Worm (Caenorhabditis elegans): ENCODE data around the gene F37C12.18.
A peak's percentile ranks its signal among the peaks of the same experiment; 100 is the strongest.

DNA sequence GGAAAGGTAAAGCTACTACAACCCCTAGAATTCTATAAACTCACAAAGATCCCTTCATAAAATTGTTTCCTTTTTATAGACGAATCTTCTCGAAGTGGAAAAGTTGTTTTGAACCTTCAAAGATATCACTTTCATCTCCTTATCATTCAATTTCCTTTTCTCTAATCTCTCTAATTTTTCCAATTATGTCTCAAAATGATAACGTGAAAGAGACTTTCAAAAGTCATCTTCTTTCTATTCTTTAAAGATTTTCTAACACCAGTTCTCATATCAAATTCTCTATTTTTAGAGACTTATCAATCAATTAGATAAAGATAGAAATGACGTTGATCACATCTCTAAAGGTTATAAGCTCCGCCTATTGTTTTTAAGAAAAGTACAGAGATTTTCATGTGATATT is 4.2 kb upstream of the F37C12.18 start:
- no peak for TF ChIP-seq nhr-237 (tag; optimal IDR thresholded peaks at IDR 0.05)
- TF ChIP-seq blmp-1 (tag; optimal IDR thresholded peaks at IDR 0.05; ENCODE audit: insufficient read depth) = peak; percentile 93
- no peak for TF ChIP-seq unc-62 (GFP tag; optimal IDR thresholded peaks at IDR 0.05)
- TF ChIP-seq nhr-11 (tag; optimal IDR thresholded peaks at IDR 0.05) = no peak
- no peak for TF ChIP-seq elt-3 (tag; optimal IDR thresholded peaks at IDR 0.05)
- no peak for TF ChIP-seq elt-1 (tag; optimal IDR thresholded peaks at IDR 0.05)
- no peak for TF ChIP-seq skn-1 (tag; optimal IDR thresholded peaks at IDR 0.05)
- peak; percentile 14 for TF ChIP-seq sma-3 (GFP tag; optimal IDR thresholded peaks at IDR 0.05)
- TF ChIP-seq snpc-4 (tag; optimal IDR thresholded peaks at IDR 0.05) = no peak
- TF ChIP-seq ama-1 (optimal IDR thresholded peaks at IDR 0.05) = no peak
- no peak for TF ChIP-seq alr-1 (tag; optimal IDR thresholded peaks at IDR 0.05)
- no peak for TF ChIP-seq unc-39 (tag; optimal IDR thresholded peaks at IDR 0.05)
- TF ChIP-seq gmeb-1 (tag; optimal IDR thresholded peaks at IDR 0.05) = no peak
